Fruit fly (Drosophila melanogaster) whole organism, embryonic: ENCODE results near the gene Efhc1.1.

Experiments used
- Atf6 ChIP-seq: fragments of 200-800 bp; sonication (Bioruptor generic); IDR thresholded peaks from 2 replicates; pipeline ENCODE4 v1.3.6; 2022; ENCODE audit warnings: missing biosample characterization, missing genetic modification characterization
- C15 ChIP-seq: fragments of 200-800 bp; sonication (Bioruptor generic); IDR thresholded peaks from 3 replicates; pipeline ENCODE4 v1.3.6; 2022; ENCODE audit warnings: missing biosample characterization, missing genetic modification characterization
- CG10565 ChIP-seq: fragments of 200-800 bp; sonication (Bioruptor generic); optimal IDR thresholded peaks from 3 replicates; lab custom pipeline; 2016; ENCODE audit warnings: missing biosample characterization, mild to moderate bottlenecking, missing genetic modification characterization
- CG11695 ChIP-seq: fragments of 200-800 bp; sonication (Bioruptor generic); IDR thresholded peaks from 3 replicates; pipeline ENCODE4 v1.3.6; 2022; ENCODE audit warnings: missing biosample characterization, missing genetic modification characterization
- CG12659 ChIP-seq: fragments of 200-800 bp; sonication (Bioruptor generic); optimal IDR thresholded peaks from 3 replicates; lab custom pipeline; 2017; ENCODE audit warnings: mild to moderate bottlenecking, missing biosample characterization, missing genetic modification reagents, missing genetic modification characterization
- CG13624 ChIP-seq: fragments of 200-800 bp; sonication (Bioruptor generic); optimal IDR thresholded peaks from 2 replicates; lab custom pipeline; 2016; ENCODE audit warnings: missing biosample characterization, missing genetic modification characterization
- CG15514 ChIP-seq: fragments of 200-800 bp; sonication (Bioruptor generic); optimal IDR thresholded peaks from 3 replicates; lab custom pipeline; 2017; ENCODE audit warnings: missing biosample characterization, missing genetic modification characterization, mild to moderate bottlenecking, moderate library complexity, missing genetic modification reagents
- CG1602 ChIP-seq: fragments of 200-800 bp; sonication (Bioruptor generic); optimal IDR thresholded peaks from 3 replicates; lab custom pipeline; 2016; ENCODE audit warnings: missing biosample characterization, missing genetic modification characterization
- CG17612 ChIP-seq: fragments of 200-800 bp; sonication (Bioruptor generic); IDR thresholded peaks from 2 replicates; pipeline ENCODE4 v1.3.6; 2022; ENCODE audit warnings: missing biosample characterization, missing genetic modification characterization
- CG17802 ChIP-seq: fragments of 200-800 bp; sonication (Bioruptor generic); optimal IDR thresholded peaks from 2 replicates; lab custom pipeline; 2018; ENCODE audit warnings: missing biosample characterization, mild to moderate bottlenecking, missing genetic modification characterization, moderate library complexity
- CG6175 ChIP-seq: fragments of 200-800 bp; sonication (Bioruptor generic); IDR thresholded peaks from 3 replicates; pipeline ENCODE4 v1.3.6; 2022; ENCODE audit warnings: missing biosample characterization, missing genetic modification characterization
- CG6813 ChIP-seq: fragments of 200-800 bp; sonication (Bioruptor generic); optimal IDR thresholded peaks from 2 replicates; lab custom pipeline; 2017; ENCODE audit warnings: missing biosample characterization, missing genetic modification characterization, mild to moderate bottlenecking, moderate library complexity, missing genetic modification reagents
- CG7357 ChIP-seq: fragments of 200-800 bp; sonication (Bioruptor generic); IDR thresholded peaks from 3 replicates; pipeline ENCODE4 v1.3.6; 2022; ENCODE audit warnings: missing biosample characterization, missing genetic modification characterization
- CG8089 ChIP-seq: fragments of 200-800 bp; sonication (Bioruptor generic); optimal IDR thresholded peaks from 3 replicates; lab custom pipeline; 2016; ENCODE audit warnings: missing biosample characterization, missing genetic modification characterization
- CG8388 ChIP-seq: fragments of 200-800 bp; sonication (Bioruptor generic); optimal IDR thresholded peaks from 2 replicates; lab custom pipeline; 2019; ENCODE audit warnings: missing biosample characterization, mild to moderate bottlenecking, missing genetic modification characterization, moderate library complexity
- CG9609 ChIP-seq: fragments of 200-800 bp; sonication (Bioruptor generic); optimal IDR thresholded peaks from 3 replicates; lab custom pipeline; 2016; ENCODE audit warnings: missing biosample characterization, missing genetic modification characterization
- CHES-1-like ChIP-seq: fragments of 200-800 bp; sonication (Bioruptor generic); optimal IDR thresholded peaks from 2 replicates; lab custom pipeline; 2016; ENCODE audit warnings: missing biosample characterization, missing genetic modification characterization
- Dbx ChIP-seq: fragments of 200-800 bp; sonication (Bioruptor generic); IDR thresholded peaks from 3 replicates; pipeline ENCODE4 v1.3.6; 2022; ENCODE audit warnings: missing biosample characterization, missing genetic modification characterization
- Doc2 ChIP-seq: fragments of 200-800 bp; sonication (Bioruptor generic); IDR thresholded peaks from 2 replicates; pipeline ENCODE4 v1.3.6; 2022; ENCODE audit warnings: missing biosample characterization, missing genetic modification characterization
- Dp ChIP-seq: fragments of 200-800 bp; sonication (Bioruptor generic); optimal IDR thresholded peaks from 2 replicates; lab custom pipeline; 2018; ENCODE audit warnings: missing biosample characterization, mild to moderate bottlenecking, missing genetic modification characterization, moderate library complexity
- Elba2 ChIP-seq: fragments of 200-800 bp; sonication (Bioruptor generic); optimal IDR thresholded peaks from 3 replicates; lab custom pipeline; 2016; ENCODE audit warnings: missing biosample characterization, missing genetic modification characterization
- Fer2 ChIP-seq: fragments of 200-800 bp; sonication (Bioruptor generic); optimal IDR thresholded peaks from 2 replicates; lab custom pipeline; 2018; ENCODE audit warnings: missing biosample characterization, mild to moderate bottlenecking, missing genetic modification characterization, moderate library complexity
- HLH3B ChIP-seq: fragments of 200-800 bp; sonication (Bioruptor generic); IDR thresholded peaks from 2 replicates; pipeline ENCODE4 v1.3.6; 2022; ENCODE audit warnings: missing biosample characterization, missing genetic modification characterization
- Kr ChIP-seq: fragments of 200-800 bp; sonication (Bioruptor generic); optimal IDR thresholded peaks from 2 replicates; lab custom pipeline; 2017; ENCODE audit warnings: missing biosample characterization, mild to moderate bottlenecking, missing genetic modification characterization
- Mrtf ChIP-seq: fragments of 200-800 bp; sonication (Bioruptor generic); IDR thresholded peaks from 3 replicates; pipeline ENCODE4 v1.3.6; 2022; ENCODE audit warnings: missing biosample characterization, missing genetic modification characterization
- NFAT ChIP-seq: fragments of 200-800 bp; sonication (Bioruptor generic); IDR thresholded peaks from 2 replicates; pipeline ENCODE4 v1.3.6; 2022; ENCODE audit warnings: missing biosample characterization, missing genetic modification characterization
- Nf-YA ChIP-seq: fragments of 200-800 bp; sonication (Bioruptor generic); IDR thresholded peaks from 2 replicates; pipeline ENCODE4 v1.3.6; 2022; ENCODE audit warnings: missing biosample characterization, missing genetic modification characterization
- Stat92E ChIP-seq, 3 experiments: fragments of >200 bp in 2 of 3; fragments of 200-800 bp in 1 of 3; sonication (Bioruptor generic) in 1 of 3; optimal IDR thresholded peaks; 2 replicates each; lab custom pipeline; 2017 to 2019; ENCODE audit warnings: missing biosample characterization in 3 of 3, missing genetic modification characterization in 3 of 3, mild to moderate bottlenecking in 1 of 3, moderate library complexity in 1 of 3
- amos ChIP-seq: fragments of 200-800 bp; sonication (Bioruptor generic); IDR thresholded peaks from 2 replicates; pipeline ENCODE4 v1.3.6; 2022; ENCODE audit warnings: missing biosample characterization, missing genetic modification characterization; ENCODE audit not compliant: partially characterized antibody
- bbx ChIP-seq: fragments of 200-800 bp; sonication (Bioruptor generic); IDR thresholded peaks from 2 replicates; pipeline ENCODE4 v1.3.6; 2022; ENCODE audit warnings: missing biosample characterization, missing genetic modification characterization; ENCODE audit not compliant: partially characterized antibody
- bowl ChIP-seq: fragments of 200-800 bp; sonication (Bioruptor generic); IDR thresholded peaks from 2 replicates; pipeline ENCODE4 v1.3.6; 2022; ENCODE audit warnings: missing biosample characterization, missing genetic modification characterization
- bsh ChIP-seq, 2 experiments: fragments of 200-800 bp; sonication (Bioruptor generic); optimal IDR thresholded peaks; 2 replicates each; lab custom pipeline; 2017 to 2018; ENCODE audit warnings: mild to moderate bottlenecking in 2 of 2, missing biosample characterization in 2 of 2, missing genetic modification characterization in 2 of 2, moderate library complexity in 1 of 2
- cg ChIP-seq: fragments of 200-800 bp; sonication (Bioruptor generic); optimal IDR thresholded peaks from 3 replicates; lab custom pipeline; 2019; ENCODE audit warnings: missing biosample characterization, mild to moderate bottlenecking, missing genetic modification characterization, moderate library complexity
- chn ChIP-seq: fragments of 200-800 bp; sonication (Bioruptor generic); optimal IDR thresholded peaks from 2 replicates; lab custom pipeline; 2016; ENCODE audit warnings: missing biosample characterization, missing genetic modification characterization
- croc ChIP-seq: fragments of 200-800 bp; sonication (Bioruptor generic); conservative IDR thresholded peaks from 3 replicates; pipeline ENCODE4 v1.3.6; 2022; ENCODE audit warnings: missing biosample characterization, missing genetic modification characterization
- gcm ChIP-seq: fragments of 200-800 bp; sonication (Bioruptor generic); optimal IDR thresholded peaks from 2 replicates; lab custom pipeline; 2019; ENCODE audit warnings: missing biosample characterization, mild to moderate bottlenecking, missing genetic modification characterization, moderate library complexity
- hb ChIP-seq: fragments of 200-800 bp; sonication (Bioruptor generic); IDR thresholded peaks from 3 replicates; pipeline ENCODE4 v1.3.6; 2022; ENCODE audit warnings: missing biosample characterization, missing genetic modification characterization; ENCODE audit not compliant: partially characterized antibody
- hkb ChIP-seq, 2 experiments: fragments of 200-800 bp in 1 of 2; fragments of >200 bp in 1 of 2; sonication (Bioruptor generic) in 1 of 2; IDR thresholded peaks in 1 of 2; optimal IDR thresholded peaks in 1 of 2; 2 replicates each; pipeline versions ENCODE4 v1.3.6 to Lab custom; 2017 to 2022; ENCODE audit warnings: missing biosample characterization in 1 of 2, missing genetic modification characterization in 1 of 2
- jing ChIP-seq: fragments of 200-800 bp; sonication (Bioruptor generic); optimal IDR thresholded peaks from 2 replicates; lab custom pipeline; 2018; ENCODE audit warnings: missing biosample characterization, mild to moderate bottlenecking, missing genetic modification characterization
- knrl ChIP-seq: fragments of 200-800 bp; sonication (Bioruptor generic); IDR thresholded peaks from 3 replicates; pipeline ENCODE4 v1.3.6; 2022; ENCODE audit warnings: missing biosample characterization, missing genetic modification characterization; ENCODE audit not compliant: partially characterized antibody
- mirr ChIP-seq: fragments of 200-800 bp; sonication (Bioruptor generic); optimal IDR thresholded peaks from 3 replicates; lab custom pipeline; 2018; ENCODE audit warnings: missing biosample characterization, mild to moderate bottlenecking, missing genetic modification characterization
- nau ChIP-seq: fragments of 200-800 bp; sonication (Bioruptor generic); optimal IDR thresholded peaks from 3 replicates; lab custom pipeline; 2017; ENCODE audit warnings: missing biosample characterization, mild to moderate bottlenecking, missing genetic modification characterization, missing genetic modification reagents
- nerfin-2 ChIP-seq: fragments of 200-800 bp; sonication (Bioruptor generic); IDR thresholded peaks from 2 replicates; pipeline ENCODE4 v1.3.6; 2022; ENCODE audit warnings: missing biosample characterization, missing genetic modification characterization; ENCODE audit not compliant: partially characterized antibody
- oc ChIP-seq: fragments of 200-800 bp; sonication (Bioruptor generic); optimal IDR thresholded peaks from 2 replicates; lab custom pipeline; 2018; ENCODE audit warnings: missing biosample characterization, mild to moderate bottlenecking, missing genetic modification characterization, moderate library complexity
- psq ChIP-seq: fragments of 200-800 bp; sonication (Bioruptor generic); optimal IDR thresholded peaks from 2 replicates; lab custom pipeline; 2017; ENCODE audit warnings: missing biosample characterization, missing genetic modification characterization
- run ChIP-seq: fragments of 200-800 bp; sonication (Bioruptor generic); optimal IDR thresholded peaks from 3 replicates; lab custom pipeline; 2018; ENCODE audit warnings: missing biosample characterization, mild to moderate bottlenecking, missing genetic modification characterization
- shn ChIP-seq: fragments of 200-800 bp; sonication (Bioruptor generic); optimal IDR thresholded peaks from 3 replicates; lab custom pipeline; 2016; ENCODE audit warnings: missing biosample characterization, missing genetic modification characterization
- sna ChIP-seq: fragments of 200-800 bp; sonication (Bioruptor generic); IDR thresholded peaks from 2 replicates; pipeline ENCODE4 v1.3.6; 2022; ENCODE audit warnings: missing biosample characterization, missing genetic modification characterization; ENCODE audit not compliant: partially characterized antibody

The Efhc1.1 gene

DNA sequence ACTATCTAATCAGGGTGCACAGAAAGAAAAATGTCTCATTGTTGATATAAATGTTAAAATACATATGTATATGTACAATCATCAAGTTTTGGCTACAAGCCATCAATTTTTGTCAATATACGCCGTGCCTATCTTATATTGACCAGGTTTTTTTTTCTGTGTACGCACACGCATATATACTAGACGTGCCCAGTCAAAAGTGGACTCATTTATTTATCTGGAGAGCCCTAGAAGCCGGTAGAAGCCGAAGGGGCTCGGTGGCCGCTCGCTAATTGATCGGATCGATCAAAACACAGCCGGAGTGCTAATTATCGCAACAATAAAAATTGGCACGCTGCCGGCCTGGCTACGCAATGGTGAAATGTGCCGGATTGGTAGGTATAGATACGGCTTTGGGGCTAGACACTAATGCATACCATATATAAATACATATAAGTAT is 43.2 kb downstream of the Efhc1.1 start (continued):
- peak; percentile 50 for TF ChIP-seq CG8388 (GFP tag; lab: Kevin White, UChicago)
- no peak for TF ChIP-seq oc (tag; lab: Kevin White, UChicago)
- TF ChIP-seq CG15514 (GFP tag; lab: Kevin White, UChicago): peak; percentile 79
- no peak for TF ChIP-seq CG10565 (GFP tag; lab: Kevin White, UChicago)
- no peak for TF ChIP-seq psq (GFP tag; lab: Kevin White, UChicago)
- no peak for TF ChIP-seq knrl
- TF ChIP-seq shn (GFP tag; lab: Kevin White, UChicago): no peak
- peak; percentile 45 for TF ChIP-seq gcm (GFP tag; lab: Kevin White, UChicago)
- TF ChIP-seq Stat92E (GFP tag; optimal IDR thresholded peaks at IDR 0.05; lab: Kevin White, UChicago): no peak
- peak; percentile 78 for TF ChIP-seq CG12659 (GFP tag; lab: Kevin White, UChicago)
- no peak for TF ChIP-seq cg (GFP tag; lab: Kevin White, UChicago)
- TF ChIP-seq Doc2 (GFP tag; lab: Robert Waterston, UW): no peak
- no peak; the same call in 2 of the 3 replicates for TF ChIP-seq croc
- TF ChIP-seq Dbx: peak; percentile 88
- TF ChIP-seq nau: no peak
- peak; percentile 50 for TF ChIP-seq CHES-1-like (GFP tag; lab: Kevin White, UChicago)
- no peak for TF ChIP-seq CG17802 (tag; lab: Kevin White, UChicago)
- no peak for TF ChIP-seq sna (GFP tag; lab: Robert Waterston, UW)
- TF ChIP-seq CG17612: peak; percentile 55; the same call in 1 of the 2 replicates
- no peak for TF ChIP-seq hkb (optimal IDR thresholded peaks at IDR 0.05; lab: Kevin White, UChicago)
- TF ChIP-seq hkb (GFP tag; IDR thresholded peaks at IDR 0.05; lab: Robert Waterston, UW): peak; percentile 82
- peak; percentile 42 for TF ChIP-seq CG9609 (GFP tag; lab: Kevin White, UChicago)
- TF ChIP-seq bowl: no peak; the same call in 1 of the 2 replicates
- no peak for TF ChIP-seq hb (GFP tag; lab: Robert Waterston, UW)
- TF ChIP-seq CG7357: peak; percentile 26; the same call in 1 of the 3 replicates
- TF ChIP-seq CG1602 (GFP tag; lab: Kevin White, UChicago): peak; percentile 59
- TF ChIP-seq HLH3B (GFP tag; lab: Robert Waterston, UW): peak; percentile 68
- peak; percentile 37 for TF ChIP-seq CG6813 (GFP tag; lab: Kevin White, UChicago)
- peak; percentile 68; the same call in 2 of the 3 replicates for TF ChIP-seq CG11695 (GFP tag; lab: Robert Waterston, UW)
- peak; percentile 47; the same call in 1 of the 3 replicates for TF ChIP-seq C15 (GFP tag; lab: Robert Waterston, UW)
- TF ChIP-seq jing (GFP tag; lab: Kevin White, UChicago): no peak
- no peak for TF ChIP-seq nerfin-2
- peak; percentile 77 for TF ChIP-seq mirr (GFP tag; lab: Kevin White, UChicago)
- no peak for TF ChIP-seq Kr (GFP tag; lab: Kevin White, UChicago)
- TF ChIP-seq amos (GFP tag; lab: Robert Waterston, UW): 0 out of 2 replicates have a peak, but pooled peaks have one; percentile 4
- TF ChIP-seq CG8089 (GFP tag; lab: Kevin White, UChicago): no peak
- 0 out of 2 replicates have a peak, but pooled peaks have one; percentile 48 for TF ChIP-seq Nf-YA (GFP tag; lab: Robert Waterston, UW)
- TF ChIP-seq bsh (GFP tag; optimal IDR thresholded peaks at IDR 0.05; lab: Kevin White, UChicago): peak; percentile 5 to 66
- TF ChIP-seq Atf6 (GFP tag; lab: Robert Waterston, UW): peak; percentile 89
- peak; percentile 44 for TF ChIP-seq chn
- TF ChIP-seq Elba2 (GFP tag; lab: Kevin White, UChicago): no peak
- no peak for TF ChIP-seq bbx
- TF ChIP-seq CG6175 (GFP tag; lab: Robert Waterston, UW): peak; percentile 67; the same call in 2 of the 3 replicates
- TF ChIP-seq Dp: no peak
- peak; percentile 72 for TF ChIP-seq NFAT (GFP tag; lab: Robert Waterston, UW)
- peak; percentile 61; the same call in 1 of the 3 replicates for TF ChIP-seq Mrtf (GFP tag; lab: Robert Waterston, UW)
- TF ChIP-seq run (tag; lab: Kevin White, UChicago): no peak
- TF ChIP-seq Fer2: peak; percentile 54
- peak; percentile 40 for TF ChIP-seq CG13624
